Fruit fly (Drosophila melanogaster): Measurements from ENCODE around the gene msl-3.

DNA sequence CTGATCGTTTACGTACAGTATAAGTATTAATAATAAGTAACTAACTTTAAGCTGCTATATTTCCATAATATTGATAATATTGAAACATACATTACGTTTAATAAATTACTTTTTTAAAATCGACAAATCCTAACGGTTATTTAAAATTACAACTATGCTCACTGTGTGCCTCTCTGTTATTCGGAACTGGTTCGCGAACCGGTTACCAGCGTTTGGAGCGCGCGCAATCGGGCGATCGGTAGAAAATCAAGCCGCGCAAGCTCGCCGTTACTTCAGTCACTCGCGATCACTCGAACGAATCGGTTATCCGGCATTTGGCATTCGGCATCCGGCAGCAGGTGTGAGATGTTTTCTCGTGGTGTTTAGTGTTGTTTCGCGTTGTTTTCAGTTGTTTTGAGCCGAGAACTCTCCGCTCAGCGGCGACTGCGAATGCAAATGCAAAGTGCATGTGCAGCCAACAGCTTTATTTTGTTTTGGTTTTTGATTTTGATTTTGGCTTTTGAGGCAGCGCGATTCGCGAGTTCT lies 30.7 kb downstream of the msl-3 start, which contains the start of gene form3:
- TF ChIP-seq usp (GFP tag; optimal IDR thresholded peaks at IDR 0.05) = no peak
- no peak for TF ChIP-seq CG8478 (optimal IDR thresholded peaks at IDR 0.05)
- no peak for TF ChIP-seq psq (optimal IDR thresholded peaks at IDR 0.05)
- TF ChIP-seq Dll (optimal IDR thresholded peaks at IDR 0.05) = no peak
- no peak for TF ChIP-seq pan (optimal IDR thresholded peaks at IDR 0.05)
